Fruit fly (Drosophila melanogaster) Kc167 (cell line): ENCODE results near the gene Sxl.

ENCODE experiments used
- Myc ChIP-seq: fragments of >200 bp; optimal IDR thresholded peaks from 2 replicates; lab custom pipeline; 2017; ENCODE audit warnings: missing external identifiers
- Sin3A ChIP-seq: fragments of >200 bp; optimal IDR thresholded peaks from 2 replicates; lab custom pipeline; 2018; ENCODE audit warnings: missing external identifiers
- h ChIP-seq: fragments of >200 bp; optimal IDR thresholded peaks from 3 replicates; lab custom pipeline; 2018; ENCODE audit warnings: missing external identifiers
- insv ChIP-seq: fragments of >200 bp; optimal IDR thresholded peaks from 3 replicates; lab custom pipeline; 2018; ENCODE audit warnings: missing external identifiers
- psq ChIP-seq: fragments of >200 bp; optimal IDR thresholded peaks from 2 replicates; lab custom pipeline; 2017; ENCODE audit warnings: missing external identifiers
- ttk ChIP-seq: sonication (Bioruptor generic); optimal IDR thresholded peaks from 2 replicates; lab custom pipeline; 2017; ENCODE audit warnings: missing external identifiers

The Sxl gene

dm6 chrX:7040205-7040866 is 57.5 kb downstream of the Sxl start, which contains the start of gene CG14427:
CG14427 (plus strand) TSS chrX:7040603.
- TF ChIP-seq ttk (no peak), h (no peak), Myc (lab: Kevin White, UChicago) (no peak), psq (lab: Kevin White, UChicago) (no peak), insv (lab: Kevin White, UChicago) (no peak), Sin3A (lab: Kevin White, UChicago) (no peak)

- TF ChIP-seq Myc (lab: Kevin White, UChicago) (no peak), insv (lab: Kevin White, UChicago) (no peak), h (no peak), psq (lab: Kevin White, UChicago) (no peak), ttk (no peak), Sin3A (lab: Kevin White, UChicago) (no peak)
Measured at dm6 chrX:7037061-7037460, 60.8 kb downstream of the Sxl start.

dm6 chrX:7034892-7035291 is 63.0 kb downstream of the Sxl start:
- TF ChIP-seq ttk (no peak), psq (lab: Kevin White, UChicago) (no peak), Myc (lab: Kevin White, UChicago) (no peak), insv (lab: Kevin White, UChicago) (no peak), Sin3A (lab: Kevin White, UChicago) (no peak), h (no peak)
